Worm (Caenorhabditis elegans) whole organism, L1 larva: Measurements from ENCODE around the gene clh-3.

Experiments used
- ama-1 ChIP-seq: fragments of 150-350 bp; optimal IDR thresholded peaks from 2 replicates; lab custom pipeline; 2014
- ceh-82 ChIP-seq, 3 experiments: fragments of 150-350 bp in 1 of 3; sonication (generic microtip) in 2 of 3; optimal IDR thresholded peaks; 2 replicates each; lab custom pipeline; 2014 to 2017; ENCODE audit warnings: missing biosample characterization in 3 of 3, missing genetic modification characterization in 3 of 3
- egl-27 ChIP-seq, 2 experiments: fragments of 150-350 bp in 1 of 2; sonication (generic microtip); optimal IDR thresholded peaks; 3 replicates each; lab custom pipeline; 2017 to 2018; ENCODE audit warnings: missing biosample characterization in 2 of 2, missing genetic modification characterization in 2 of 2, missing genetic modification reagents in 2 of 2
- fkh-4 ChIP-seq: sonication (generic microtip); optimal IDR thresholded peaks from 2 replicates; lab custom pipeline; 2016; ENCODE audit warnings: missing compliant biosample characterization, missing genetic modification characterization, borderline replicate concordance
- fos-1 ChIP-seq: fragments of 150-350 bp; optimal IDR thresholded peaks from 2 replicates; lab custom pipeline; 2014; ENCODE audit warnings: missing biosample characterization, missing genetic modification characterization
- nhr-12 ChIP-seq: sonication (generic microtip); optimal IDR thresholded peaks from 2 replicates; lab custom pipeline; 2017; ENCODE audit warnings: missing biosample characterization, missing genetic modification characterization
- nhr-77 ChIP-seq: fragments of 150-350 bp; optimal IDR thresholded peaks from 2 replicates; lab custom pipeline; 2014; ENCODE audit warnings: missing biosample characterization, missing genetic modification characterization
- pqm-1 ChIP-seq: sonication (generic microtip); optimal IDR thresholded peaks from 3 replicates; lab custom pipeline; 2017; ENCODE audit warnings: missing biosample characterization, missing genetic modification characterization
- tlp-1 ChIP-seq: fragments of 150-350 bp; optimal IDR thresholded peaks from 2 replicates; lab custom pipeline; 2014; ENCODE audit warnings: missing biosample characterization, missing genetic modification characterization

DNA sequence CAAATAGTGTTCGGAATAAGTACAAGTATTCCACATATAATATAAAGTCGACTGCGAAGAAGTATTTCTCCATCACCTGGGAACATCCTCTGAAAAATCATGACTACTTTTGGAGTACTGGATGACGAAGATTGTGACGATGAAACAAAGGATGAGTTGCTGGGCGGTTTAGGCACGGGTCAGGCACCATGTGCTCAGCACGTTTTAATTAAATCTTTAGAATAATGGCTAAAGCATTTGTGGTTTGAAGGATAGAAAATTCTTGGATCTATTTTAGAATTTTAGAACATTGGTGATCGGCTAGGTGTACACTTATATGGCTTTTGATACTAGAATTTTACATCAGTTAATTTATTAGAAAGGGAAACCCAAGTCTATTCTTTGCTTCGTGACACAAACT is 38.6 kb downstream of the clh-3 start, which contains the start of gene C27H5.6:
- TF ChIP-seq fkh-4 (tag; lab: Kevin White, UChicago): no peak
- TF ChIP-seq pqm-1: no peak
- TF ChIP-seq ama-1 (lab: Kevin White, UChicago): no peak
- no peak for TF ChIP-seq tlp-1 (tag; lab: Kevin White, UChicago)
- TF ChIP-seq nhr-77 (tag; lab: Kevin White, UChicago): no peak
- no peak for TF ChIP-seq fos-1
- no peak for TF ChIP-seq egl-27 (tag; optimal IDR thresholded peaks at IDR 0.05; lab: Kevin White, UChicago)
- TF ChIP-seq nhr-12: no peak
- no peak for TF ChIP-seq ceh-82 (tag; optimal IDR thresholded peaks at IDR 0.05; lab: Kevin White, UChicago)
